Worm (Caenorhabditis elegans) whole organism, L3 larva: ENCODE data around the gene srw-61.
A peak's percentile ranks its signal among the peaks of the same experiment; 100 is the strongest.

Experiments
- R02D3.7 ChIP-seq: fragments of 150-350 bp; optimal IDR thresholded peaks from 2 replicates; lab custom pipeline; 2014; ENCODE audit warnings: missing biosample characterization, missing genetic modification characterization
- ZK546.5 ChIP-seq: sonication (generic microtip); optimal IDR thresholded peaks from 2 replicates; lab custom pipeline; 2017; ENCODE audit warnings: missing biosample characterization, missing genetic modification characterization
- aly-2 ChIP-seq: fragments of 150-350 bp; optimal IDR thresholded peaks from 2 replicates; lab custom pipeline; 2014; ENCODE audit warnings: missing biosample characterization, missing genetic modification characterization
- ama-1 ChIP-seq: fragments of 150-350 bp; optimal IDR thresholded peaks from 2 replicates; lab custom pipeline; 2018
- ceh-16 ChIP-seq: sonication (generic microtip); optimal IDR thresholded peaks from 2 replicates; lab custom pipeline; 2017; ENCODE audit warnings: missing biosample characterization, missing genetic modification characterization
- ceh-28 ChIP-seq: fragments of 150-350 bp; optimal IDR thresholded peaks from 2 replicates; lab custom pipeline; 2014; ENCODE audit warnings: missing biosample characterization, missing genetic modification reagents, missing genetic modification characterization
- ceh-82 ChIP-seq: fragments of 150-350 bp; optimal IDR thresholded peaks from 2 replicates; lab custom pipeline; 2014; ENCODE audit warnings: missing biosample characterization, missing genetic modification characterization
- ceh-9 ChIP-seq: sonication (generic microtip); optimal IDR thresholded peaks from 2 replicates; lab custom pipeline; 2018; ENCODE audit warnings: missing biosample characterization, missing genetic modification characterization
- daf-12 ChIP-seq: fragments of 150-350 bp; optimal IDR thresholded peaks from 2 replicates; lab custom pipeline; 2014; ENCODE audit warnings: missing biosample characterization, missing genetic modification reagents, missing genetic modification characterization
- egl-27 ChIP-seq: sonication (generic microtip); optimal IDR thresholded peaks from 4 replicates; lab custom pipeline; 2017; ENCODE audit warnings: missing biosample characterization, missing genetic modification reagents, missing genetic modification characterization
- elt-2 ChIP-seq: sonication (generic microtip); optimal IDR thresholded peaks from 2 replicates; lab custom pipeline; 2016; ENCODE audit warnings: missing genetic modification reagents, mild to moderate bottlenecking, missing genetic modification characterization, missing compliant biosample characterization
- elt-3 ChIP-seq, 3 experiments: fragments of 150-350 bp in 1 of 3; sonication (generic microtip) in 2 of 3; optimal IDR thresholded peaks; 2 replicates in 2 of 3; 4 replicates in 1 of 3; lab custom pipeline; 2014 to 2017; ENCODE audit warnings: missing biosample characterization in 3 of 3, missing genetic modification characterization in 3 of 3
- eor-1 ChIP-seq, 2 experiments: fragments of 150-350 bp; optimal IDR thresholded peaks; 2 replicates each; lab custom pipeline; 2014 to 2018; ENCODE audit warnings: missing biosample characterization in 2 of 2, missing genetic modification characterization in 2 of 2
- fkh-10 ChIP-seq: sonication (generic microtip); optimal IDR thresholded peaks from 2 replicates; lab custom pipeline; 2017; ENCODE audit warnings: missing biosample characterization, missing genetic modification reagents, missing genetic modification characterization
- fos-1 ChIP-seq: fragments of 150-350 bp; optimal IDR thresholded peaks from 2 replicates; lab custom pipeline; 2014; ENCODE audit warnings: missing biosample characterization, missing genetic modification characterization
- lin-15B ChIP-seq: fragments of 150-350 bp; optimal IDR thresholded peaks from 2 replicates; lab custom pipeline; 2014; ENCODE audit warnings: missing biosample characterization, missing genetic modification characterization
- nfya-1 ChIP-seq: sonication (generic microtip); optimal IDR thresholded peaks from 2 replicates; lab custom pipeline; 2017; ENCODE audit warnings: missing genetic modification characterization, mild to moderate bottlenecking, missing compliant biosample characterization, antibody characterized with exemption, moderate library complexity; ENCODE audit not compliant: insufficient read depth
- nhr-11 ChIP-seq: fragments of 150-350 bp; optimal IDR thresholded peaks from 2 replicates; lab custom pipeline; 2014; ENCODE audit warnings: missing biosample characterization, missing genetic modification characterization
- nhr-12 ChIP-seq: fragments of 150-350 bp; optimal IDR thresholded peaks from 2 replicates; lab custom pipeline; 2014; ENCODE audit warnings: missing biosample characterization, missing genetic modification characterization
- nhr-25 ChIP-seq: sonication (generic microtip); optimal IDR thresholded peaks from 2 replicates; lab custom pipeline; 2017; ENCODE audit warnings: missing biosample characterization, missing genetic modification characterization
- nhr-67 ChIP-seq: fragments of 150-350 bp; optimal IDR thresholded peaks from 2 replicates; lab custom pipeline; 2014; ENCODE audit warnings: missing biosample characterization, missing genetic modification characterization
- nhr-76 ChIP-seq: fragments of 150-350 bp; sonication (generic microtip); optimal IDR thresholded peaks from 5 replicates; lab custom pipeline; 2014; ENCODE audit warnings: missing biosample characterization, missing genetic modification characterization
- pha-4 ChIP-seq: fragments of 150-350 bp; optimal IDR thresholded peaks from 2 replicates; lab custom pipeline; 2014; ENCODE audit warnings: missing biosample characterization, missing genetic modification reagents, missing genetic modification characterization
- pqm-1 ChIP-seq: fragments of 150-350 bp; optimal IDR thresholded peaks from 2 replicates; lab custom pipeline; 2017; ENCODE audit warnings: missing biosample characterization, missing genetic modification characterization, inconsistent platforms
- sea-2 ChIP-seq: fragments of 150-350 bp; sonication (generic microtip); optimal IDR thresholded peaks from 4 replicates; lab custom pipeline; 2014; ENCODE audit warnings: missing biosample characterization, missing genetic modification reagents, missing genetic modification characterization
- skn-1 ChIP-seq: fragments of 150-350 bp; optimal IDR thresholded peaks from 2 replicates; lab custom pipeline; 2014; ENCODE audit warnings: missing biosample characterization, missing genetic modification characterization
- tbx-2 ChIP-seq: sonication (generic microtip); optimal IDR thresholded peaks from 2 replicates; lab custom pipeline; 2016; ENCODE audit warnings: mild to moderate bottlenecking, missing genetic modification characterization, missing compliant biosample characterization
- unc-62 ChIP-seq: fragments of 150-350 bp; sonication (generic microtip); optimal IDR thresholded peaks from 4 replicates; lab custom pipeline; 2014; ENCODE audit warnings: missing biosample characterization, missing genetic modification reagents, missing genetic modification characterization
- zag-1 ChIP-seq: fragments of 150-350 bp; optimal IDR thresholded peaks from 2 replicates; lab custom pipeline; 2014; ENCODE audit warnings: missing biosample characterization, missing genetic modification characterization

srw-61 gene

ce11 chrIV:16203373-16203772, 35.1 kb downstream of the srw-61 start:
- no peak for TF ChIP-seq lin-15B (tag; lab: Kevin White, UChicago)
- no peak for TF ChIP-seq R02D3.7
- no peak for TF ChIP-seq ceh-16
- TF ChIP-seq eor-1 (tag; optimal IDR thresholded peaks at IDR 0.05; lab: Kevin White, UChicago) = no peak
- peak; percentile 32 for TF ChIP-seq skn-1
- TF ChIP-seq tbx-2 (tag; lab: Kevin White, UChicago) = no peak
- peak; percentile 86 for TF ChIP-seq pqm-1 (tag; lab: Kevin White, UChicago)
- TF ChIP-seq egl-27 = no peak
- TF ChIP-seq nfya-1 (tag; lab: Kevin White, UChicago) = no peak
- TF ChIP-seq ZK546.5 (tag; lab: Kevin White, UChicago) = no peak
- TF ChIP-seq nhr-67 = no peak
- TF ChIP-seq ama-1 (lab: Kevin White, UChicago) = no peak
- TF ChIP-seq nhr-76 = no peak
- TF ChIP-seq elt-2 (tag; lab: Kevin White, UChicago) = peak; percentile 96
- TF ChIP-seq nhr-12 (tag; lab: Kevin White, UChicago) = no peak
- no peak for TF ChIP-seq ceh-28
- peak; percentile 51 for TF ChIP-seq pha-4 (tag; lab: Kevin White, UChicago)

- TF ChIP-seq lin-15B (tag; lab: Kevin White, UChicago) (no peak), aly-2 (tag; lab: Kevin White, UChicago) (no peak), ceh-9 (tag; lab: Kevin White, UChicago) (no peak), fkh-10 (no peak), nhr-76 (no peak), daf-12 (tag; lab: Kevin White, UChicago) (no peak), zag-1 (tag; lab: Kevin White, UChicago) (no peak), egl-27 (no peak), elt-3 (tag; optimal IDR thresholded peaks at IDR 0.05; lab: Kevin White, UChicago) (no peak), tbx-2 (tag; lab: Kevin White, UChicago) (no peak), ZK546.5 (tag; lab: Kevin White, UChicago) (no peak), eor-1 (tag; optimal IDR thresholded peaks at IDR 0.05; lab: Kevin White, UChicago) (no peak), nhr-11 (tag; lab: Kevin White, UChicago) (no peak)
- TF ChIP-seq, all 47 proteins: peak for 0
These were observed 36.4 kb downstream of the srw-61 start, which contains the start of gene H25K10.1 for ce11 chrIV:16202074-16202473. TSS of gene H25K10.1 (plus strand) at chrIV:16202374.

ce11 chrIV:16199831-16200230, 38.6 kb downstream of the srw-61 start:
- no peak for TF ChIP-seq eor-1 (tag; optimal IDR thresholded peaks at IDR 0.05; lab: Kevin White, UChicago)
- no peak for TF ChIP-seq ama-1 (lab: Kevin White, UChicago)
- no peak for TF ChIP-seq zag-1 (tag; lab: Kevin White, UChicago)
- TF ChIP-seq nhr-67 = no peak

- TF ChIP-seq fos-1 (tag; lab: Kevin White, UChicago) = no peak
- no peak for TF ChIP-seq sea-2 (GFP tag; lab: Kevin White, UChicago)
- TF ChIP-seq, all 47 proteins: peak for 0
These were observed 41.7 kb downstream of the srw-61 start, which contains the start of gene Y7A9A.1 for ce11 chrIV:16196717-16197116. TSS of gene Y7A9A.1 (plus strand) at chrIV:16197017.

- no peak for TF ChIP-seq ceh-82 (tag; lab: Kevin White, UChicago)
- TF ChIP-seq nhr-25 = peak; percentile 1
- no peak for TF ChIP-seq ZK546.5 (tag; lab: Kevin White, UChicago)
These were observed 45.7 kb downstream of the srw-61 start for ce11 chrIV:16192754-16193153.

- TF ChIP-seq unc-62 = no peak
- no peak for TF ChIP-seq fkh-10
- TF ChIP-seq pqm-1 (tag; lab: Kevin White, UChicago) = no peak
- no peak for TF ChIP-seq elt-3 (tag; optimal IDR thresholded peaks at IDR 0.05; lab: Kevin White, UChicago)
These were observed 46.9 kb downstream of the srw-61 start for ce11 chrIV:16191597-16191996.
